Fruit fly (Drosophila melanogaster) whole organism, adult: ENCODE measurements around the gene Cyp4ae1.

Experiments used
- CG11617 ChIP-seq: fragments of 200-800 bp; sonication (Bioruptor generic); optimal IDR thresholded peaks from 2 replicates; lab custom pipeline; 2017; ENCODE audit warnings: mild to moderate bottlenecking, missing biosample characterization, missing genetic modification reagents, missing genetic modification characterization
- CG12768 ChIP-seq: fragments of 200-800 bp; sonication (Bioruptor generic); optimal IDR thresholded peaks from 2 replicates; lab custom pipeline; 2017; ENCODE audit warnings: missing biosample characterization, missing genetic modification characterization, mild to moderate bottlenecking, moderate library complexity, missing genetic modification reagents
- CG14711 ChIP-seq: fragments of 200-800 bp; sonication (Bioruptor generic); optimal IDR thresholded peaks from 2 replicates; lab custom pipeline; 2018; ENCODE audit warnings: missing biosample characterization, mild to moderate bottlenecking, missing genetic modification characterization, moderate library complexity
- CG1620 ChIP-seq: fragments of 200-800 bp; sonication (Bioruptor generic); optimal IDR thresholded peaks from 2 replicates; lab custom pipeline; 2016; ENCODE audit warnings: missing biosample characterization, missing genetic modification characterization
- Clk ChIP-seq: fragments of 200-800 bp; sonication (Bioruptor generic); optimal IDR thresholded peaks from 2 replicates; lab custom pipeline; 2017; ENCODE audit warnings: missing biosample characterization, missing genetic modification characterization
- Crg-1 ChIP-seq: fragments of 200-800 bp; sonication (Bioruptor generic); optimal IDR thresholded peaks from 2 replicates; lab custom pipeline; 2016; ENCODE audit warnings: missing biosample characterization, missing genetic modification characterization
- Hr96 ChIP-seq: fragments of 200-800 bp; sonication (Bioruptor generic); optimal IDR thresholded peaks from 2 replicates; lab custom pipeline; 2016; ENCODE audit warnings: missing biosample characterization, missing genetic modification characterization
- bab1 ChIP-seq: fragments of 200-800 bp; sonication (Bioruptor generic); optimal IDR thresholded peaks from 3 replicates; lab custom pipeline; 2019; ENCODE audit warnings: missing biosample characterization, mild to moderate bottlenecking, missing genetic modification characterization, moderate library complexity
- cnc ChIP-seq, 2 experiments: fragments of >200 bp; optimal IDR thresholded peaks; 2 replicates each; lab custom pipeline; 2017
- kay ChIP-seq: fragments of 200-800 bp; sonication (Bioruptor generic); peaks from one replicate; lab custom pipeline; 2016; ENCODE audit warnings: missing biosample characterization, missing genetic modification characterization, borderline replicate concordance
- pad ChIP-seq: fragments of 200-800 bp; sonication (Bioruptor generic); optimal IDR thresholded peaks from 3 replicates; lab custom pipeline; 2017; ENCODE audit warnings: missing biosample characterization, missing genetic modification characterization, mild to moderate bottlenecking, moderate library complexity, missing genetic modification reagents
- tj ChIP-seq: fragments of 200-800 bp; sonication (Bioruptor generic); optimal IDR thresholded peaks from 3 replicates; lab custom pipeline; 2017; ENCODE audit warnings: missing biosample characterization, mild to moderate bottlenecking, missing genetic modification characterization, moderate library complexity
- toe ChIP-seq: fragments of 200-800 bp; sonication (Bioruptor generic); optimal IDR thresholded peaks from 2 replicates; lab custom pipeline; 2016; ENCODE audit warnings: missing biosample characterization, missing genetic modification characterization

DNA sequence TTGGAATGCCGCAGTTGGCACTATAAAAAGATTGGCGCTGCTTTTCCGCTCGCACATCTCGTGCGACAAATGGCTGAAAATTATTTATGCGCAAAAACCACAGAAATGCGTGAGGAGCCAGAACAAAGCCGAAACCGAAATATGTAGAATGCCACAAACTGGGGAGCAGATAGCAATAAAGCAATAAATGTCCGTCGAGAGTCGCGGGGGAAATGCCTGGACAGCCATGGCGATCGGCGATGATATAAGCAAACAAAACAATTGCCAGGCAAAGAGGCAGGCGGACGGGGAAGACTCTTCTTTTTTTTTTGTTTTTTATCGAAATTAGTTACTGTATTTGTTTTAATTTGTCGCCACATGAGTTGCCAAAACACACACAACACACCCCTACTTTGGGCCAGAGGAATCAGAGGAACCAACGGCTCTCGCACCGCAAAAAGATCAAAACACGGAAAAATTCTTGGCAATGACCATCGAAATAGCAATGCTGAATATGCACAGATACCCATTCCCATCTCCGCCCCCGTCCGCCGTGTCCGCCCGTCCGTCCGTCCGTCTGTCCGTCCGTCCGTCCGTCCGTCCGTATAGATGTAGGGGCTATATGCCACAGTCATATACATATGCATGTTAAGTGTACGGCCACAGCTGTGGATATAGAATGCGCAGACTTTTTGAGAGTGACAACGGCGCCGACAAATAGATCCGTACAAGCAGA is 10.2 kb upstream of the Cyp4ae1 start:
- TF ChIP-seq CG12768 (GFP tag; lab: Kevin White, UChicago) (no peak), Clk (GFP tag; lab: Kevin White, UChicago) (no peak), cnc (optimal IDR thresholded peaks at IDR 0.05; lab: Kevin White, UChicago) (no peak), pad (GFP tag; lab: Kevin White, UChicago) (no peak), kay (GFP tag; lab: Kevin White, UChicago) (no peak), CG1620 (no peak), toe (GFP tag; lab: Kevin White, UChicago) (no peak), Hr96 (GFP tag; lab: Kevin White, UChicago) (no peak), tj (GFP tag; lab: Kevin White, UChicago) (no peak), CG14711 (tag; lab: Kevin White, UChicago) (no peak), CG11617 (GFP tag; lab: Kevin White, UChicago) (peak; percentile 15), Crg-1 (GFP tag; lab: Kevin White, UChicago) (no peak), bab1 (no peak)
